Worm (Caenorhabditis elegans) whole organism, early embryonic: ENCODE results near the gene F46H5.7.

Experiments used
- B0310.2 ChIP-seq: sonication (generic microtip); optimal IDR thresholded peaks from 2 replicates; lab custom pipeline; 2016; ENCODE audit warnings: mild to moderate bottlenecking, missing genetic modification characterization, missing compliant biosample characterization
- F13C5.2 ChIP-seq: sonication (generic microtip); optimal IDR thresholded peaks from 2 replicates; lab custom pipeline; 2017; ENCODE audit warnings: mild to moderate bottlenecking, missing genetic modification characterization, inconsistent platforms, missing compliant biosample characterization
- aly-1 ChIP-seq: sonication (generic microtip); optimal IDR thresholded peaks from 2 replicates; lab custom pipeline; 2016; ENCODE audit warnings: missing genetic modification characterization, missing compliant biosample characterization
- ama-1 ChIP-seq: fragments of 150-350 bp; optimal IDR thresholded peaks from 2 replicates; lab custom pipeline; 2014
- ceh-13 ChIP-seq: fragments of 200-800 bp; sonication (Bioruptor generic); optimal IDR thresholded peaks from 2 replicates; lab custom pipeline; 2018; ENCODE audit warnings: mild to moderate bottlenecking, missing genetic modification characterization, missing compliant biosample characterization
- ceh-36 ChIP-seq: sonication (generic microtip); optimal IDR thresholded peaks from 2 replicates; lab custom pipeline; 2016; ENCODE audit warnings: missing genetic modification characterization, inconsistent platforms, missing compliant biosample characterization
- ets-7 ChIP-seq: sonication (generic microtip); optimal IDR thresholded peaks from 2 replicates; lab custom pipeline; 2016; ENCODE audit warnings: missing genotype, missing genetic modification characterization, missing compliant biosample characterization
- flt-1 ChIP-seq: fragments of 200-800 bp; sonication (Bioruptor generic); IDR thresholded peaks from 2 replicates; pipeline ENCODE4 v1.3.6; 2022; ENCODE audit warnings: missing genetic modification characterization, missing compliant biosample characterization
- hmbx-1 ChIP-seq: sonication (generic microtip); optimal IDR thresholded peaks from 2 replicates; lab custom pipeline; 2016; ENCODE audit warnings: mild to moderate bottlenecking, missing genetic modification characterization, missing compliant biosample characterization
- hmg-4 ChIP-seq: fragments of 200-800 bp; sonication (Bioruptor generic); optimal IDR thresholded peaks from 2 replicates; lab custom pipeline; 2018; ENCODE audit warnings: mild to moderate bottlenecking, missing genetic modification characterization, missing compliant biosample characterization
- hnd-1 ChIP-seq: sonication (generic microtip); optimal IDR thresholded peaks from 2 replicates; lab custom pipeline; 2016; ENCODE audit warnings: missing genetic modification characterization, missing compliant biosample characterization
- pes-1 ChIP-seq: fragments of 200-800 bp; sonication (Bioruptor generic); IDR thresholded peaks from 2 replicates; pipeline ENCODE4 v1.3.6; 2022; ENCODE audit warnings: missing genetic modification reagents, missing genetic modification characterization, missing compliant biosample characterization
- scrt-1 ChIP-seq: fragments of 200-800 bp; sonication (Bioruptor generic); IDR thresholded peaks from 2 replicates; pipeline ENCODE4 v1.3.6; 2022; ENCODE audit warnings: missing genetic modification characterization, missing compliant biosample characterization
- sea-1 ChIP-seq: fragments of 200-800 bp; sonication (Bioruptor generic); conservative IDR thresholded peaks from 2 replicates; pipeline ENCODE4 v1.3.6; 2022; ENCODE audit warnings: missing genetic modification characterization, missing compliant biosample characterization
- tbx-11 ChIP-seq: fragments of 200-800 bp; sonication (Bioruptor generic); IDR thresholded peaks from 2 replicates; pipeline ENCODE4 v1.3.6; 2022; ENCODE audit warnings: missing genetic modification characterization, missing compliant biosample characterization
- tbx-37 ChIP-seq: fragments of 200-800 bp; sonication (Bioruptor generic); conservative IDR thresholded peaks from 2 replicates; pipeline ENCODE4 v1.3.6; 2022; ENCODE audit warnings: missing genetic modification reagents, missing genetic modification characterization, missing compliant biosample characterization
- tra-4 ChIP-seq: sonication (generic microtip); optimal IDR thresholded peaks from 2 replicates; lab custom pipeline; 2017; ENCODE audit warnings: missing genetic modification characterization, missing compliant biosample characterization

Gene F46H5.7

DNA sequence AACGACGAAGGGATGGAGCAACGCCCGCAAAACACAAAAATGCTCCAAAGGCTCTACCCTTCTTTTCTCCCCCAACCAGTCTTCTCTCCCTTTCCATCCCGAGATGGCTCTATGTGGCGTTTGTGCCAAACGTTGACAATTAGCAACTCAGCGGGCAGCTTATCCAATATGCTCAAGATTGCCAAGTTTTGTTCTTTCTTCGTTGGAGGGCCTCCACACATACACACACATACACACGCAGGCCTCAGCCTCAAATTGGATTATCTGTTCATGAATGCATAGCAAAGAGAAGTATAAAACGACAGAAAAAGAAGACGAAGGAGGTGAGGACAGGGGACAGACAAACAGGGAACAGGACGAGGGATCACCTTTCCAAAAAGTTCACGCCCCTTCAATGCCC, 38.6 kb upstream of the F46H5.7 start:
- no peak for TF ChIP-seq tbx-11 (GFP tag; lab: Robert Waterston, UW)
- TF ChIP-seq hmg-4 (GFP tag; lab: Kevin White, UChicago) = peak; percentile 17
- TF ChIP-seq pes-1 = no peak

DNA sequence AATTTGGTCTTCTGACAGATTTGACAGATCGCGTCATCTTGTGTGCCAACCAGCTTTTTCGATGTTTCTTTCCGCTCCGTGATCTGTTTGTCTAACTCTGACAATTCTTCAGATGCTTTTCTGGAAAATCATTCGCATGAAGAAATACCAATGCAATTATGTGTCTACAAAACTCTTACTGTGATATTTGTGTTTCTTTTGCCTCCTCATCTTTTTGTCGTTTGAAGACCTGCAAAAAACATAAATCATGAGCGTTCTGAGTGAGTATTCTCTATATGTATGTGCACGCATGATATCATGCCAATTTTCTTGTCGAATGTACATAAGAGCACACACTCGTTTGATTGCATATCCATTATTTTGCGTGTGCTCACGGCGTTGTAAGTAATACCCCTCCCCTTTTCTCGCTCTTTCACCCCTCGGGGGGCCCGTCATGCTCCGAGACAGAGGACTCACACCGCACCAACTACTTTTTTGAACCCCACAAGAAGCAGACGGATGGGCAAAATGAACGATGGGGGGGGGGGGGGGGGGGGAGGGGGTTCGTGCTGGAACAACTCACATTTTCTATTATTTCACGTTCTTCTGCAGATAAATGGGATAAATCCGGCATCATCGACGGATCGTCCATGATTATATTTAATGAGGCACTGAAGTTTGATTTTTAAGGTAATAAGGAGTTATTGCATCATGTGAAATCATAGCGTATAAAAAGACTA, 37.0 kb upstream of the F46H5.7 start, which contains the start of gene unc-10:
TSS of gene unc-10 (minus strand) at position 652 of the 719 bp plus-strand sequence.
- TF ChIP-seq tbx-37 (GFP tag; lab: Robert Waterston, UW) (no peak), ets-7 (tag; lab: Kevin White, UChicago) (no peak), tra-4 (tag; lab: Kevin White, UChicago) (no peak), ama-1 (lab: Kevin White, UChicago) (no peak), B0310.2 (tag; lab: Kevin White, UChicago) (no peak), tbx-11 (GFP tag; lab: Robert Waterston, UW) (no peak), ceh-36 (tag; lab: Kevin White, UChicago) (no peak), scrt-1 (GFP tag; lab: Robert Waterston, UW) (no peak), hnd-1 (tag; lab: Kevin White, UChicago) (no peak), F13C5.2 (tag; lab: Kevin White, UChicago) (no peak)

DNA sequence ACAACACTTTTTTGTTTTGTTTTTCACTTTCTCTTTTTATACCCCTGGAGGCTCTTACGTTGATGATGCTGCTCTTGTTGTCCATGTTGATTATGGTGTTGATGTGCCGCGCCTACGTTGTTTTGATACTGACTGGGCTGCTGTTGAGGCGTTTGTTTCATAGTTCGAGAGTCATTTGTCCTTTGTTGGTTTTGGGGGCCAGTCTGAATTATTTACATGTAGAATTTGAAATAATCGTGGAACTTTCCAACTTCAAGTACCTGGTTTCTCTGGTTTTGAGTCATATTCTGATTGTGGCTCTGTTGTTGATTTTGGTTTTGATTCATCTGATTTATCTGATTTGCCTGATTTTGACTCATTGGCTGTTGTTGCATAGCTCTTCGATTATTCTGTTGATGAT, 35.3 kb upstream of the F46H5.7 start:
- no peak for TF ChIP-seq scrt-1 (GFP tag; lab: Robert Waterston, UW)
- no peak for TF ChIP-seq hmg-4 (GFP tag; lab: Kevin White, UChicago)
- TF ChIP-seq ceh-13 (GFP tag; lab: Kevin White, UChicago) = no peak
- no peak for TF ChIP-seq pes-1
- TF ChIP-seq sea-1 (GFP tag; lab: Robert Waterston, UW) = no peak
- TF ChIP-seq F13C5.2 (tag; lab: Kevin White, UChicago) = no peak
- TF ChIP-seq B0310.2 (tag; lab: Kevin White, UChicago) = no peak
- TF ChIP-seq ets-7 (tag; lab: Kevin White, UChicago) = no peak
- no peak for TF ChIP-seq tbx-37 (GFP tag; lab: Robert Waterston, UW)
- TF ChIP-seq ceh-36 (tag; lab: Kevin White, UChicago) = no peak
- no peak for TF ChIP-seq hnd-1 (tag; lab: Kevin White, UChicago)
- TF ChIP-seq flt-1 = no peak
- TF ChIP-seq ama-1 (lab: Kevin White, UChicago) = no peak
- TF ChIP-seq tbx-11 (GFP tag; lab: Robert Waterston, UW) = no peak
- TF ChIP-seq tra-4 (tag; lab: Kevin White, UChicago) = no peak
- no peak for TF ChIP-seq aly-1 (tag; lab: Kevin White, UChicago)
- no peak for TF ChIP-seq hmbx-1 (tag; lab: Kevin White, UChicago)

DNA sequence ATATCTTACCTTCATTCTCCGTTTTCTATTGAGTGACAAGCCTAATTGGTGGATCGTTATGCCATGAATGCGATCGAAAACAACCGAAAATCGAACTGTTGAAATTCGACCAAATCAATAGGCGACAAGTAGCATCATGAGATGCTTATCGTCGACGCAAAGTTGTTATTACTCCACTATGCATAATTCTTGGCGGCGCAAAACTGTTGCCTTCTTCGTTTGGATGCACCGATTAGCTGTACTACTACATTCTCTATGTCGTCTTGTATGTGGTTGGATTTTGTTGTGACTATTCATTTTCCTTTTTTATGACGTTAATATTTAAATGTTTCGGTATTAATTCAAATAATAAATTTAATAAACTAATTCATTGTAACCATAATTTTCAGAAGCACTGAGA, 29.2 kb upstream of the F46H5.7 start, which contains the start of gene F46H5.11:
TSS of gene F46H5.11 (minus strand) at position 101 of the 400 bp plus-strand sequence.
- TF ChIP-seq ama-1 (lab: Kevin White, UChicago) (no peak), sea-1 (GFP tag; lab: Robert Waterston, UW) (no peak), ceh-36 (tag; lab: Kevin White, UChicago) (no peak), hmg-4 (GFP tag; lab: Kevin White, UChicago) (no peak), ceh-13 (GFP tag; lab: Kevin White, UChicago) (no peak), flt-1 (no peak), ets-7 (tag; lab: Kevin White, UChicago) (no peak)

DNA sequence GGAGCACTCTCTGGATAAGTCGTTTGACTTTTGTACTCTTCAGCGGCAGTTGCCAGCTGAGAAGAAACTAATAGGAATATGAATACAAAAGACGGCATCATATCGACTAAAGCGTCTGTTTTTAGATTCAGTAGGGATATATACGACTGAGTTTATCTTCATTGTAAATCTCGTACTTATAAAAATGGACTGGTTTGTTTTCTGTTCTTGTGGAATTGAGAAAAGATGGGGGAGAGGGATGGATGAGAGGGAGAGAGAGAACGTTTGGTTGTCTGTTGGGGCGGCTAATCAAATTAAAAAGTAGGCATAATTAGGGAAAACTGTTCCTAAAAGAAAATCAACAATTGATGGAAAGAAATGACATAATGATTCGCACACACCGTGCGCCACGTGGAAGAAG, 26.6 kb upstream of the F46H5.7 start, which contains the start of gene grd-7:
TSS of gene grd-7 (minus strand) at position 101 of the 400 bp plus-strand sequence.
- TF ChIP-seq tbx-11 (GFP tag; lab: Robert Waterston, UW) = no peak
- no peak for TF ChIP-seq aly-1 (tag; lab: Kevin White, UChicago)
- TF ChIP-seq F13C5.2 (tag; lab: Kevin White, UChicago) = no peak
- TF ChIP-seq tra-4 (tag; lab: Kevin White, UChicago) = no peak
- TF ChIP-seq ama-1 (lab: Kevin White, UChicago) = no peak
- TF ChIP-seq sea-1 (GFP tag; lab: Robert Waterston, UW) = no peak
- no peak for TF ChIP-seq hmbx-1 (tag; lab: Kevin White, UChicago)
- TF ChIP-seq B0310.2 (tag; lab: Kevin White, UChicago) = no peak
- TF ChIP-seq ceh-36 (tag; lab: Kevin White, UChicago) = no peak
- no peak for TF ChIP-seq ceh-13 (GFP tag; lab: Kevin White, UChicago)

DNA sequence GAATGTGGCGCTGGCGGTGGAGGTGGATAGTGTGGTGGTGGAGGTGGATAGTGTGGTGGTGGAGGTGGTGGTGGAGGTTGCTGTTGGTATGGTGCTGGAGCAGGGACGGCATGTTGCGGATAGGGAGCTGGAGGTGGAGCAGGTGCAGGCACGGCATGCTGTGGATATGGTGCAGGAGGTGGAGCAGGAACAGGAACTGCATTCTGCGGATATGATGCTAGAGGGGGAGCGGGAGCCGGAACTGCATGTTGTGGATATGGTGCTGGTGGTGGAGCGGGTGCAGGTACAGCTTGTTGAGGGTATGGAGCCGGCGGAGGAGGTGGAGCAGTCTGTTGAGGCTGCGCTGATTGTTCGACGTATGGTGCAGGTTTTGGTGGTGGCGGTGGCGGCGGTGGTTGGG, 26.2 kb upstream of the F46H5.7 start:
- TF ChIP-seq sea-1 (GFP tag; lab: Robert Waterston, UW) (0 out of 2 replicates have a peak, but pooled peaks have one; percentile 31), tbx-11 (GFP tag; lab: Robert Waterston, UW) (no peak), scrt-1 (GFP tag; lab: Robert Waterston, UW) (0 out of 2 replicates have a peak, but pooled peaks have one; percentile 30), B0310.2 (tag; lab: Kevin White, UChicago) (no peak)

DNA sequence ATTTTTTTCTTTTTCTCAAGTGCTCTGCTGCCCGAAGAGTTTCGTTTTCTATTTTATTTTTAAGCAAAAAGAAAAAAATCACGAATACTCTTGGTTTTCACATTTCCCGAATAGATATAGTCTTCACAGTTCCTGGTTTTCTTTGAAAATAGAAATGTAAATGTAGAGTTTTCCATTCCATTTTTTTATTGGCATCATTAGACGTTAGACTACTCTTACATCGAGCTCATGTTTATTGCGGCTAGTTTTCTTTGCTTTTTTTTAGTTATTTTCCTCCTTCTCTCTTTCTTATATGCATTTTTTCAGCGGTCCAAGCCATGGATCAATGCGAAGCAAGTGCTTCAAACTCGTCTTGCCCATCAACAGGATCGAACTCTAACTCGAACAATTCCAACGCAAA, 22.6 kb upstream of the F46H5.7 start, which contains the start of gene F46H5.2:
TSS of gene F46H5.2 (plus strand) at position 301 of the 400 bp plus-strand sequence.
- 0 out of 2 replicates have a peak, but pooled peaks have one; percentile 1 for TF ChIP-seq sea-1 (GFP tag; lab: Robert Waterston, UW)
- TF ChIP-seq tra-4 (tag; lab: Kevin White, UChicago) = no peak
- no peak for TF ChIP-seq F13C5.2 (tag; lab: Kevin White, UChicago)
- no peak for TF ChIP-seq B0310.2 (tag; lab: Kevin White, UChicago)
- no peak for TF ChIP-seq hnd-1 (tag; lab: Kevin White, UChicago)
